Fruit fly (Drosophila melanogaster) whole organism, wandering third instar larva: ENCODE data around the gene FDY.

ENCODE experiments used
- Abd-B ChIP-seq: fragments of >200 bp; optimal IDR thresholded peaks from 2 replicates; lab custom pipeline; 2017; ENCODE audit warnings: missing biosample characterization, missing genetic modification characterization
- CG9705 ChIP-seq: fragments of 200-800 bp; sonication (Bioruptor generic); optimal IDR thresholded peaks from 2 replicates; lab custom pipeline; 2018; ENCODE audit warnings: missing biosample characterization, mild to moderate bottlenecking, missing genetic modification characterization
- Dif ChIP-seq: fragments of 200-275, 200-300 bp; sonication (Bioruptor generic); optimal IDR thresholded peaks from 2 replicates; lab custom pipeline; 2018; ENCODE audit warnings: missing biosample characterization, missing genetic modification characterization; ENCODE audit not compliant: partially characterized antibody
- GATAd ChIP-seq: sonication (Bioruptor generic); optimal IDR thresholded peaks from 2 replicates; lab custom pipeline; 2016; ENCODE audit warnings: missing biosample characterization, missing genetic modification characterization
- HLH106 ChIP-seq: fragments of 200-800 bp; optimal IDR thresholded peaks from 3 replicates; lab custom pipeline; 2019; ENCODE audit warnings: missing biosample characterization, mild to moderate bottlenecking, missing genetic modification characterization, moderate library complexity
- Mio ChIP-seq: sonication (Bioruptor generic); optimal IDR thresholded peaks from 2 replicates; lab custom pipeline; 2016; ENCODE audit warnings: missing biosample characterization, missing genetic modification characterization
- Myc ChIP-seq: fragments of >200 bp; optimal IDR thresholded peaks from 2 replicates; lab custom pipeline; 2017
- N ChIP-seq: fragments of >200 bp; optimal IDR thresholded peaks from 2 replicates; lab custom pipeline; 2018; ENCODE audit warnings: missing biosample characterization, missing external identifiers, missing genetic modification characterization
- fru ChIP-seq: fragments of 200-800 bp; sonication (Bioruptor generic); optimal IDR thresholded peaks from 3 replicates; lab custom pipeline; 2016; ENCODE audit warnings: missing biosample characterization, mild to moderate bottlenecking, missing genetic modification characterization
- h ChIP-seq: fragments of 200-800 bp; sonication (Bioruptor generic); optimal IDR thresholded peaks from 3 replicates; lab custom pipeline; 2016; ENCODE audit warnings: missing biosample characterization, mild to moderate bottlenecking, missing genetic modification characterization
- lola ChIP-seq: fragments of >200 bp; optimal IDR thresholded peaks from 2 replicates; lab custom pipeline; 2017; ENCODE audit warnings: missing biosample characterization, missing genetic modification characterization
- psq ChIP-seq: fragments of 200-800 bp; sonication (Bioruptor generic); optimal IDR thresholded peaks from 3 replicates; lab custom pipeline; 2017; ENCODE audit warnings: missing biosample characterization, mild to moderate bottlenecking, missing genetic modification characterization, moderate library complexity
- usp ChIP-seq: fragments of >200 bp; optimal IDR thresholded peaks from 2 replicates; lab custom pipeline; 2017; ENCODE audit warnings: missing biosample characterization, missing genetic modification characterization
- woc ChIP-seq: sonication (Bioruptor generic); optimal IDR thresholded peaks from 2 replicates; lab custom pipeline; 2016; ENCODE audit warnings: missing biosample characterization, mild to moderate bottlenecking, missing genetic modification characterization

The FDY gene

DNA sequence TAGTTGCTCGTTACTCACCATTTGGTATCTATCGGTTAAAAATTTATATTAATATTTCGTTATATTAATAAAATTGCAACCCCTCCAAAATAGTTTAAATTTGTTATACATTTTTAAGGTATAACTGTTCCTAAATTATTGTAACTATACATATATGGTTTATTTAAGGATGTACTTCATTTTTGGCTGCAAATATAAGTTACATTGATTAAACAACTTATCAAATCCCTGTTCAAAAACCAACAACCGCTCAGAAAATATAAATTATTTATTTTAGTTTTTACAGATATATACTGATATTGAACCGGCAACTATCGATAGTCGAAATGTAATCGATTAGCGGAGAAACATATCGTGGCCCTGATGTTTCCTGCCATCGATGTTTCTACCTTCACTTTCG, at the start of gene FDY:
Gene FDY, plus strand, starts transcription at position 301 of the 400 bp plus-strand sequence.
- no peak for TF ChIP-seq woc (GFP tag; lab: Kevin White, UChicago)
- TF ChIP-seq GATAd (GFP tag; lab: Kevin White, UChicago): no peak
- TF ChIP-seq HLH106: no peak
- TF ChIP-seq usp (GFP tag; lab: Kevin White, UChicago): no peak
- TF ChIP-seq CG9705 (GFP tag; lab: Kevin White, UChicago): no peak
- no peak for TF ChIP-seq Myc (lab: Kevin White, UChicago)
- TF ChIP-seq psq: no peak
- no peak for TF ChIP-seq Abd-B
- TF ChIP-seq Mio (GFP tag; lab: Kevin White, UChicago): no peak
- no peak for TF ChIP-seq fru (GFP tag; lab: Kevin White, UChicago)
- no peak for TF ChIP-seq N (GFP tag; lab: Kevin White, UChicago)
- TF ChIP-seq lola (GFP tag; lab: Kevin White, UChicago): no peak
- TF ChIP-seq h (GFP tag; lab: Kevin White, UChicago): no peak
- no peak for TF ChIP-seq Dif (GFP tag; lab: Kevin White, UChicago)
- TF ChIP-seq, all 38 proteins: peak for 0
